Fruit fly (Drosophila melanogaster) whole organism, embryonic: Measurements from ENCODE around the gene CAH9.
A peak's percentile ranks its signal among the peaks of the same experiment; 100 is the strongest.

Source experiments
- B-H2 ChIP-seq: fragments of 200-800 bp; sonication (Bioruptor generic); optimal IDR thresholded peaks from 2 replicates; lab custom pipeline; 2018; ENCODE audit warnings: missing biosample characterization, mild to moderate bottlenecking, missing genetic modification characterization
- Bdp1 ChIP-seq: fragments of 200-800 bp; sonication (Bioruptor generic); optimal IDR thresholded peaks from 3 replicates; lab custom pipeline; 2016; ENCODE audit warnings: missing biosample characterization, missing genetic modification characterization
- CG10321 ChIP-seq: fragments of 200-800 bp; sonication (Bioruptor generic); IDR thresholded peaks from 2 replicates; pipeline ENCODE4 v1.3.6; 2022; ENCODE audit warnings: missing biosample characterization, missing genetic modification characterization
- CG10431 ChIP-seq: fragments of 200-800 bp; sonication (Bioruptor generic); optimal IDR thresholded peaks from 3 replicates; lab custom pipeline; 2018; ENCODE audit warnings: missing biosample characterization, mild to moderate bottlenecking, missing genetic modification characterization
- CG10654 ChIP-seq: fragments of 200-800 bp; sonication (Bioruptor generic); optimal IDR thresholded peaks from 2 replicates; lab custom pipeline; 2016; ENCODE audit warnings: missing biosample characterization, missing genetic modification characterization
- CG11093 ChIP-seq: fragments of 200-800 bp; sonication (Bioruptor generic); IDR thresholded peaks from 3 replicates; pipeline ENCODE4 v1.3.6; 2022; ENCODE audit warnings: missing biosample characterization, missing genetic modification characterization
- CG11695 ChIP-seq: fragments of 200-800 bp; sonication (Bioruptor generic); IDR thresholded peaks from 3 replicates; pipeline ENCODE4 v1.3.6; 2022; ENCODE audit warnings: missing biosample characterization, missing genetic modification characterization
- CG11696 ChIP-seq: fragments of 200-800 bp; sonication (Bioruptor generic); IDR thresholded peaks from 2 replicates; pipeline ENCODE4 v1.3.6; 2022; ENCODE audit warnings: missing biosample characterization, missing genetic modification characterization
- CG13296 ChIP-seq: fragments of 200-800 bp; sonication (Bioruptor generic); optimal IDR thresholded peaks from 3 replicates; lab custom pipeline; 2018; ENCODE audit warnings: missing biosample characterization, mild to moderate bottlenecking, missing genetic modification characterization
- CG13424 ChIP-seq: fragments of 200-800 bp; sonication (Bioruptor generic); optimal IDR thresholded peaks from 2 replicates; lab custom pipeline; 2019; ENCODE audit warnings: missing biosample characterization, mild to moderate bottlenecking, missing genetic modification characterization, moderate library complexity
- CG14441 ChIP-seq: fragments of 200-800 bp; sonication (Bioruptor generic); IDR thresholded peaks from 2 replicates; pipeline ENCODE4 v1.3.6; 2022; ENCODE audit warnings: missing biosample characterization, missing genetic modification characterization
- CG14860 ChIP-seq: fragments of 200-800 bp; sonication (Bioruptor generic); IDR thresholded peaks from 3 replicates; pipeline ENCODE4 v1.3.6; 2022; ENCODE audit warnings: missing biosample characterization, missing genetic modification characterization; ENCODE audit not compliant: partially characterized antibody
- CG15601 ChIP-seq: fragments of 200-800 bp; sonication (Bioruptor generic); optimal IDR thresholded peaks from 3 replicates; lab custom pipeline; 2019; ENCODE audit warnings: missing biosample characterization, mild to moderate bottlenecking, missing genetic modification characterization, moderate library complexity
- CG1647 ChIP-seq: fragments of 200-800 bp; sonication (Bioruptor generic); optimal IDR thresholded peaks from 3 replicates; lab custom pipeline; 2016; ENCODE audit warnings: missing biosample characterization, missing genetic modification characterization
- CG18599 ChIP-seq: fragments of 200-800 bp; sonication (Bioruptor generic); optimal IDR thresholded peaks from 3 replicates; lab custom pipeline; 2017; ENCODE audit warnings: missing biosample characterization, missing genetic modification characterization, mild to moderate bottlenecking, moderate library complexity, missing genetic modification reagents
- CG18764 ChIP-seq: fragments of 200-800 bp; sonication (Bioruptor generic); optimal IDR thresholded peaks from 3 replicates; lab custom pipeline; 2016; ENCODE audit warnings: missing biosample characterization, missing genetic modification characterization
- CG3847 ChIP-seq: fragments of 200-800 bp; sonication (Bioruptor generic); IDR thresholded peaks from 2 replicates; pipeline ENCODE4 v1.3.6; 2022; ENCODE audit warnings: missing biosample characterization, missing genetic modification characterization
- CG4617 ChIP-seq: fragments of 200-800 bp; sonication (Bioruptor generic); optimal IDR thresholded peaks from 3 replicates; lab custom pipeline; 2016; ENCODE audit warnings: missing biosample characterization, missing genetic modification characterization, borderline replicate concordance
- CG4854 ChIP-seq: fragments of 200-800 bp; sonication (Bioruptor generic); optimal IDR thresholded peaks from 2 replicates; lab custom pipeline; 2016; ENCODE audit warnings: missing biosample characterization, missing genetic modification characterization, inconsistent platforms
- CG7372 ChIP-seq: fragments of 200-800 bp; sonication (Bioruptor generic); IDR thresholded peaks from 2 replicates; pipeline ENCODE4 v1.3.6; 2022; ENCODE audit warnings: missing biosample characterization, missing genetic modification characterization
- CG7963 ChIP-seq: fragments of 200-800 bp; sonication (Bioruptor generic); IDR thresholded peaks from 3 replicates; pipeline ENCODE4 v1.3.6; 2022; ENCODE audit warnings: missing biosample characterization, missing genetic modification characterization; ENCODE audit not compliant: partially characterized antibody
- CG9437 ChIP-seq: fragments of 200-800 bp; sonication (Bioruptor generic); optimal IDR thresholded peaks from 2 replicates; lab custom pipeline; 2018; ENCODE audit warnings: missing biosample characterization, mild to moderate bottlenecking, missing genetic modification characterization
- CG9727 ChIP-seq: fragments of 200-800 bp; sonication (Bioruptor generic); optimal IDR thresholded peaks from 3 replicates; lab custom pipeline; 2017; ENCODE audit warnings: missing biosample characterization, mild to moderate bottlenecking, missing genetic modification characterization
- CrebB ChIP-seq: fragments of 200-800 bp; sonication (Bioruptor generic); optimal IDR thresholded peaks from 3 replicates; lab custom pipeline; 2018; ENCODE audit warnings: missing biosample characterization, mild to moderate bottlenecking, missing genetic modification characterization
- Dp ChIP-seq: fragments of 200-800 bp; sonication (Bioruptor generic); optimal IDR thresholded peaks from 2 replicates; lab custom pipeline; 2018; ENCODE audit warnings: missing biosample characterization, mild to moderate bottlenecking, missing genetic modification characterization, moderate library complexity
- Ets65A ChIP-seq: fragments of 200-800 bp; sonication (Bioruptor generic); peaks from one replicate; lab custom pipeline; 2016; ENCODE audit warnings: missing biosample characterization, missing genetic modification characterization
- Fer2 ChIP-seq: fragments of 200-800 bp; sonication (Bioruptor generic); optimal IDR thresholded peaks from 2 replicates; lab custom pipeline; 2018; ENCODE audit warnings: missing biosample characterization, mild to moderate bottlenecking, missing genetic modification characterization, moderate library complexity
- Gug ChIP-seq: fragments of 200-800 bp; sonication (Bioruptor generic); IDR thresholded peaks from 4 replicates; pipeline ENCODE4 v1.3.6; 2022; ENCODE audit warnings: missing biosample characterization, missing genetic modification characterization
- Lhr ChIP-seq: fragments of 200-800 bp; sonication (Bioruptor generic); optimal IDR thresholded peaks from 3 replicates; lab custom pipeline; 2017; ENCODE audit warnings: mild to moderate bottlenecking, missing biosample characterization, missing genetic modification reagents, missing genetic modification characterization
- Oli ChIP-seq: fragments of 200-800 bp; sonication (Bioruptor generic); optimal IDR thresholded peaks from 2 replicates; lab custom pipeline; 2018; ENCODE audit warnings: missing biosample characterization, mild to moderate bottlenecking, missing genetic modification characterization, moderate library complexity
- Rx ChIP-seq: fragments of 200-800 bp; sonication (Bioruptor generic); IDR thresholded peaks from 2 replicates; pipeline ENCODE4 v1.3.6; 2022; ENCODE audit warnings: missing biosample characterization, missing genetic modification characterization
- Stat92E ChIP-seq, 3 experiments: fragments of >200 bp in 2 of 3; fragments of 200-800 bp in 1 of 3; sonication (Bioruptor generic) in 1 of 3; optimal IDR thresholded peaks; 2 replicates each; lab custom pipeline; 2017 to 2019; ENCODE audit warnings: missing biosample characterization in 3 of 3, missing genetic modification characterization in 3 of 3, mild to moderate bottlenecking in 1 of 3, moderate library complexity in 1 of 3
- aop ChIP-seq: fragments of 200-800 bp; sonication (Bioruptor generic); IDR thresholded peaks from 2 replicates; pipeline ENCODE4 v1.3.6; 2022; ENCODE audit warnings: missing biosample characterization, missing genetic modification characterization
- cad ChIP-seq: fragments of >200 bp; optimal IDR thresholded peaks from 2 replicates; lab custom pipeline; 2017; ENCODE audit warnings: missing biosample characterization, missing genetic modification characterization
- ci ChIP-seq: fragments of 200-800 bp; sonication (Bioruptor generic); IDR thresholded peaks from 3 replicates; pipeline ENCODE4 v1.3.6; 2022; ENCODE audit warnings: missing biosample characterization, missing genetic modification characterization
- gce ChIP-seq: fragments of 200-800 bp; sonication (Bioruptor generic); IDR thresholded peaks from 3 replicates; pipeline ENCODE4 v1.3.6; 2022; ENCODE audit warnings: missing biosample characterization, missing genetic modification characterization
- gsb ChIP-seq: fragments of 200-800 bp; sonication (Bioruptor generic); IDR thresholded peaks from 2 replicates; pipeline ENCODE4 v1.3.6; 2022; ENCODE audit warnings: missing biosample characterization, missing genetic modification characterization
- hkb ChIP-seq, 2 experiments: fragments of 200-800 bp in 1 of 2; fragments of >200 bp in 1 of 2; sonication (Bioruptor generic) in 1 of 2; IDR thresholded peaks in 1 of 2; optimal IDR thresholded peaks in 1 of 2; 2 replicates each; pipeline versions ENCODE4 v1.3.6 to Lab custom; 2017 to 2022; ENCODE audit warnings: missing biosample characterization in 1 of 2, missing genetic modification characterization in 1 of 2
- lmd ChIP-seq: fragments of 200-800 bp; sonication (Bioruptor generic); IDR thresholded peaks from 2 replicates; pipeline ENCODE4 v1.3.6; 2022; ENCODE audit warnings: missing biosample characterization, missing genetic modification characterization
- mam ChIP-seq: fragments of 200-800 bp; sonication (Bioruptor generic); optimal IDR thresholded peaks from 3 replicates; lab custom pipeline; 2016; ENCODE audit warnings: missing biosample characterization, missing genetic modification characterization
- mirr ChIP-seq: fragments of 200-800 bp; sonication (Bioruptor generic); optimal IDR thresholded peaks from 3 replicates; lab custom pipeline; 2018; ENCODE audit warnings: missing biosample characterization, mild to moderate bottlenecking, missing genetic modification characterization
- nerfin-1 ChIP-seq: fragments of 200-800 bp; sonication (Bioruptor generic); optimal IDR thresholded peaks from 3 replicates; lab custom pipeline; 2019; ENCODE audit warnings: missing biosample characterization, mild to moderate bottlenecking, missing genetic modification characterization, moderate library complexity
- nmo ChIP-seq: fragments of 200-800 bp; sonication (Bioruptor generic); optimal IDR thresholded peaks from 2 replicates; lab custom pipeline; 2018; ENCODE audit warnings: missing biosample characterization, mild to moderate bottlenecking, missing genetic modification characterization, moderate library complexity
- odd ChIP-seq: fragments of 200-800 bp; sonication (Bioruptor generic); optimal IDR thresholded peaks from 2 replicates; lab custom pipeline; 2017; ENCODE audit warnings: missing biosample characterization, mild to moderate bottlenecking, missing genetic modification characterization
- org-1 ChIP-seq: fragments of 200-800 bp; sonication (Bioruptor generic); optimal IDR thresholded peaks from 2 replicates; lab custom pipeline; 2017; ENCODE audit warnings: missing biosample characterization, missing genetic modification characterization
- schlank ChIP-seq: fragments of 200-800 bp; sonication (Bioruptor generic); optimal IDR thresholded peaks from 2 replicates; lab custom pipeline; 2018; ENCODE audit warnings: missing biosample characterization, mild to moderate bottlenecking, missing genetic modification characterization
- so ChIP-seq: fragments of 200-800 bp; sonication (Bioruptor generic); IDR thresholded peaks from 3 replicates; pipeline ENCODE4 v1.3.6; 2022; ENCODE audit warnings: missing biosample characterization, missing genetic modification characterization
- sug ChIP-seq: fragments of 200-800 bp; optimal IDR thresholded peaks from 2 replicates; lab custom pipeline; 2019; ENCODE audit warnings: missing biosample characterization, mild to moderate bottlenecking, missing genetic modification characterization, moderate library complexity
- tin ChIP-seq: fragments of 200-800 bp; sonication (Bioruptor generic); optimal IDR thresholded peaks from 3 replicates; lab custom pipeline; 2016; ENCODE audit warnings: missing biosample characterization, missing genetic modification characterization
- trh ChIP-seq: fragments of 200-800 bp; sonication (Bioruptor generic); optimal IDR thresholded peaks from 2 replicates; lab custom pipeline; 2016; ENCODE audit warnings: missing biosample characterization, missing genetic modification characterization
- usp ChIP-seq: fragments of >200 bp; optimal IDR thresholded peaks from 2 replicates; lab custom pipeline; 2017; ENCODE audit warnings: missing biosample characterization, missing genetic modification characterization

CAH9 gene

DNA sequence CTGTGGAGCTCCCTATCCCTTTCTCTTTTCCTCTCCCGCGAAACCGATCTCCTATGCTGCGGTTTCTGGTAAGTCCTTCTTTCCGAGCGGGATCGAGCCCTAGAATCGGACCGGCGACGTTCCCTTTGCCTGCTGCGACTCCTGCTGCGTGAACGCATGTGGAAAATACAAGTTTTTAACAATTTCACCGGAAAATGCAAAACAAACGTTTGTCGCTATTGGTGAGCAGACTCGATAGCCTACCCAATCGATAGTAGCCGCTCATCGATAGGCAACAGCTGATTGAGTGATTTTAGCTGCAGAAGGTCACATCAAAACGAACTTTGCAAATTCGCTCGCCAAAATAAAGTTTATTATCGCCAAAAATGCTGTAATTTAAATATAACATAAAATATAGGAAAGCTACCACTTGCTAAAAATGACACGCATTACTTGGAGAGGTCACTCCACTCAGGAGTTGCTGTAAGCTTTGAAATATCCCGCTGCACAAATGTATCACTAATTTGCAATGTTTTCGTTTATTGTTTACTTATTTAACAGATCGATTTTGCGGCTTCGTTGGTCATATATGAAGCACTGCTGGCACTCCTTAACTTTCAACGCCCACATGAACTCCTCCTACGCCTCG lies 10.6 kb upstream of the CAH9 start, which contains the start of the genes CG6066 and CG5880 (continued):
- TF ChIP-seq tin (GFP tag; lab: Kevin White, UChicago): no peak
- no peak for TF ChIP-seq CG9437 (GFP tag; lab: Kevin White, UChicago)
- TF ChIP-seq CG14441 (GFP tag; lab: Robert Waterston, UW): no peak
- no peak for TF ChIP-seq CG9727 (GFP tag; lab: Kevin White, UChicago)
- no peak for TF ChIP-seq schlank (tag; lab: Kevin White, UChicago)
- no peak for TF ChIP-seq CG11696 (GFP tag; lab: Robert Waterston, UW)
- no peak for TF ChIP-seq Stat92E (GFP tag; optimal IDR thresholded peaks at IDR 0.05; lab: Kevin White, UChicago)
- TF ChIP-seq Fer2 (tag; lab: Kevin White, UChicago): no peak
- peak; percentile 71 for TF ChIP-seq CG7963 (GFP tag; lab: Robert Waterston, UW)
- TF ChIP-seq Rx: no peak
- TF ChIP-seq hkb (optimal IDR thresholded peaks at IDR 0.05; lab: Kevin White, UChicago): no peak
- TF ChIP-seq hkb (GFP tag; IDR thresholded peaks at IDR 0.05; lab: Robert Waterston, UW): no peak
- no peak for TF ChIP-seq CG10654
- no peak for TF ChIP-seq CG1647 (GFP tag; lab: Kevin White, UChicago)
- TF ChIP-seq CG11695 (GFP tag; lab: Robert Waterston, UW): no peak
- peak; percentile 67 for TF ChIP-seq CG4617 (GFP tag; lab: Kevin White, UChicago)
- no peak for TF ChIP-seq CG18764 (GFP tag; lab: Kevin White, UChicago)
- TF ChIP-seq lmd (GFP tag; lab: Robert Waterston, UW): no peak
- TF ChIP-seq nmo (GFP tag; lab: Kevin White, UChicago): peak; percentile 9
- peak; percentile 32 for TF ChIP-seq Dp
- TF ChIP-seq odd: no peak
- no peak for TF ChIP-seq Gug (GFP tag; lab: Robert Waterston, UW)
- no peak for TF ChIP-seq CG13424 (tag; lab: Kevin White, UChicago)
- no peak for TF ChIP-seq CG3847
- no peak for TF ChIP-seq CG7372 (GFP tag; lab: Robert Waterston, UW)
- no peak for TF ChIP-seq usp (GFP tag; lab: Kevin White, UChicago)
- TF ChIP-seq gsb (GFP tag; lab: Robert Waterston, UW): no peak
- no peak for TF ChIP-seq cad (GFP tag; lab: Kevin White, UChicago)
- no peak for TF ChIP-seq sug (tag; lab: Kevin White, UChicago)
- no peak for TF ChIP-seq mam
- no peak for TF ChIP-seq B-H2 (GFP tag; lab: Kevin White, UChicago)
- TF ChIP-seq CG18599 (GFP tag; lab: Kevin White, UChicago): no peak
- TF ChIP-seq aop (GFP tag; lab: Robert Waterston, UW): no peak
- TF ChIP-seq CG13296 (GFP tag; lab: Kevin White, UChicago): no peak
- TF ChIP-seq Oli (tag; lab: Kevin White, UChicago): no peak
- no peak for TF ChIP-seq trh (GFP tag; lab: Kevin White, UChicago)
- TF ChIP-seq ci (GFP tag; lab: Robert Waterston, UW): no peak
- TF ChIP-seq nerfin-1 (tag; lab: Kevin White, UChicago): no peak
- TF ChIP-seq CG11093: no peak
- TF ChIP-seq CG14860 (GFP tag; lab: Robert Waterston, UW): peak; percentile 72
- no peak for TF ChIP-seq CG15601 (tag; lab: Kevin White, UChicago)
- TF ChIP-seq mirr (GFP tag; lab: Kevin White, UChicago): no peak
- no peak for TF ChIP-seq Bdp1
- TF ChIP-seq so (GFP tag; lab: Robert Waterston, UW): no peak
- TF ChIP-seq CrebB (tag; lab: Kevin White, UChicago): no peak
- no peak for TF ChIP-seq gce (GFP tag; lab: Robert Waterston, UW)
- no peak for TF ChIP-seq Lhr (GFP tag; lab: Kevin White, UChicago)
- no peak for TF ChIP-seq CG10431 (GFP tag; lab: Kevin White, UChicago)
- peak; percentile 87 for TF ChIP-seq Ets65A (GFP tag; lab: Kevin White, UChicago)
- TF ChIP-seq org-1 (GFP tag; lab: Kevin White, UChicago): no peak
- TF ChIP-seq CG10321: no peak
- no peak for TF ChIP-seq CG4854 (GFP tag; lab: Kevin White, UChicago)
